Worm (Caenorhabditis elegans): ENCODE data around the gene egas-4.
A peak's percentile ranks its signal among the peaks of the same experiment; 100 is the strongest.

The egas-4 gene

DNA sequence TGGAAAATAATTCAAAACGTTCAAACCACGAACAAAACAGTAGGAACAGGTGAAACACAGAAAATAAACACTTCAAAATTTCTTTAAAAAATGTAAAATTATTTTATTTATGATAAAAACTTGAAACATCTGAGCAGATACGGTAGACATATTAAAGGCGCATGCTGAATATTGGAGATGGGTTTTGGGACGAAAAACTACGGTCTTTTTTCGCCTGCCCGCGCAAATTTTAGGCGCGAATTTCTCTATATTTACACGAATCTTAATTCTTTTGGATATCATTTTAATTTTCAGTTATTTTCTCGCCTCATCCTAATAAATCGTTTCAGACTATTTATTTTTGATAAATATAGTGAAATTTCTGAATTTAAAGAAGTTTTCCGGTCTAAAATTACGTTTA lies 20.0 kb downstream of the egas-4 start:
- peak; percentile 74 for TF ChIP-seq F49E8.2 (tag; optimal IDR thresholded peaks at IDR 0.05; ENCODE audit: borderline replicate concordance)
- peak; percentile 66 for TF ChIP-seq lin-38 (GFP tag; IDR thresholded peaks at IDR 0.05)
- TF ChIP-seq ama-1 (optimal IDR thresholded peaks at IDR 0.05): no peak
- TF ChIP-seq snpc-1.2 (GFP tag; IDR thresholded peaks at IDR 0.05): peak; percentile 76
- peak; percentile 62 for TF ChIP-seq Y48G9A.11 (GFP tag; IDR thresholded peaks at IDR 0.05)
- 0 out of 2 replicates have a peak, but pooled peaks have one; percentile 12 for TF ChIP-seq ceh-44 (GFP tag; IDR thresholded peaks at IDR 0.05)
- TF ChIP-seq unc-130 (GFP tag; optimal IDR thresholded peaks at IDR 0.05): peak; percentile 85
- no peak for TF ChIP-seq dve-1 (tag; optimal IDR thresholded peaks at IDR 0.05; ENCODE audit: insufficient read depth)

DNA sequence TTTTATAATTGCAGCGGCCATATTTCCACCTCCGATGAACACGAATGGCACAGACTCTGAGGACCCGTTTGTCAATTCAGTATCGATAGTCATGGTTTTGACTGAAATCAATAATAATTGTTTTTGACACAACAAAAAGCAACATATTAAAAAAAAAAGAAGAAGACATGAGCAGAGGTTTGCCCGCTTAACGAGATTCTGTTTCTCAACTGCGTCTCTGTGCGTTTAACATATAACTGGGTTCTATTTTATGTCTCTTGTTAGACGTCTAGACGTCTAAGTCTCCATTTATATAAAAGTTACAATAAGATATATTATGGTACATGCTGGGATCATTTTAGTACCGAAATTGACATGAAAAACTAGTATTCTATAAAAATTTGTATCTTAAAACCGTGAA lies 20.5 kb downstream of the egas-4 start, which contains the start of gene pycr-4:
pycr-4 (minus strand) TSS at position 101 of the 400 bp plus-strand sequence.
- TF ChIP-seq unc-39 (tag; optimal IDR thresholded peaks at IDR 0.05): no peak
- TF ChIP-seq nhr-111 (GFP tag; optimal IDR thresholded peaks at IDR 0.05): no peak
- TF ChIP-seq F49E8.2 (tag; optimal IDR thresholded peaks at IDR 0.05; ENCODE audit: borderline replicate concordance): no peak
- no peak for TF ChIP-seq madf-5 (GFP tag; IDR thresholded peaks at IDR 0.05)

DNA sequence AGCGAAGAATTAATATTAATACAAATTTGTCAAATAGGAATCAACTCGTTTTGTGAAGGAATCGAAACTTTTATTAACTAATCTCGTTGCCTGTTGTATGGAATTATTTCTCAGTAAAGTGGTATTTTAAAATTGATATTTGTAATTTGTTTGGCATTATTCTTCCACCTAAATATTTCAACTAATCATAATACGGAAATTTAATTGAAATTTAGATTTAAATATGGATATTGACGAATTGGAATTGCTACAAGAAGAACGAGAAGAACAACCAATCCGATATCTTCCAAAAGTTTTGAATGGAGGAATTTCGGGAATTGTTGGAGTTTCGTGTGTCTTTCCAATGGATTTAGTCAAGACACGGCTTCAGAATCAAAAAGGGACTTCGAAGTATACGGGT lies 22.8 kb downstream of the egas-4 start, which contains the start of gene slc-25A18.2:
slc-25A18.2 (plus strand) TSS at position 216 of the 400 bp plus-strand sequence.
- TF ChIP-seq lin-39 (tag; optimal IDR thresholded peaks at IDR 0.05) (no peak), F44E2.7 (GFP tag; IDR thresholded peaks at IDR 0.05) (no peak), F26F4.8 (GFP tag; conservative IDR thresholded peaks at IDR 0.05) (no peak), unc-62 (GFP tag; optimal IDR thresholded peaks at IDR 0.05 in 1 of 2) (peak in 1 of 2 experiments; percentile 68), unc-62 (tag; optimal IDR thresholded peaks at IDR 0.05) (no peak), madf-5 (GFP tag; IDR thresholded peaks at IDR 0.05) (no peak), ZK337.2 (GFP tag; IDR thresholded peaks at IDR 0.05) (no peak), nhr-42 (GFP tag; IDR thresholded peaks at IDR 0.05) (no peak), attf-4 (tag; optimal IDR thresholded peaks at IDR 0.05) (no peak), nhr-77 (tag; optimal IDR thresholded peaks at IDR 0.05) (no peak)

DNA sequence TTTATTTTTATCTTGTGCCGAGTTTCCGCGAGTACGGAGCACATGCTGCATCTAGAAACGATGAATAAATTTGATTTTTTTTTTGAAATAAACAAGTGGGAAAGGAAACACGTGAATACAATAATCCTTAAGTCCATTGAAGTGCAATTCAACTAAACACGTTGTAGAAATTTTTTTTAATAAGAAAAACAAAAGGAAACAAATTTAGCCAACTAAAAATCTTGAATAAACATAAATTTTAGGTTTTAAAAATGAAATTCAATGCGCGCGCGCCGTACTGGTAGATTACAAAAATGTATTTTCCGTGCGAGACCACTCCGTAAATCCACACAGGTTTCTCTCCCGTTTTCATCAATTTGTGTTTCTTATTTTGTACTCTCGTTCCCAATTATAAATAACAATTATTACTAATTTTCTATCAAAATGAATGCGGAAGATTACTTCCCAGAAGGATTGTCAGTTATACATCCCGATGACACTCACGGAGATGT lies 24.4 kb downstream of the egas-4 start, which contains the start of the genes plk-3 and F55G1.6:
plk-3 (minus strand) TSS at position 51 of the 491 bp plus-strand sequence.
F55G1.6 (plus strand) TSS at position 359 of the 491 bp plus-strand sequence.
- TF ChIP-seq egl-27 (tag; optimal IDR thresholded peaks at IDR 0.05) (no peak), unc-130 (GFP tag; optimal IDR thresholded peaks at IDR 0.05) (peak; percentile 11)

DNA sequence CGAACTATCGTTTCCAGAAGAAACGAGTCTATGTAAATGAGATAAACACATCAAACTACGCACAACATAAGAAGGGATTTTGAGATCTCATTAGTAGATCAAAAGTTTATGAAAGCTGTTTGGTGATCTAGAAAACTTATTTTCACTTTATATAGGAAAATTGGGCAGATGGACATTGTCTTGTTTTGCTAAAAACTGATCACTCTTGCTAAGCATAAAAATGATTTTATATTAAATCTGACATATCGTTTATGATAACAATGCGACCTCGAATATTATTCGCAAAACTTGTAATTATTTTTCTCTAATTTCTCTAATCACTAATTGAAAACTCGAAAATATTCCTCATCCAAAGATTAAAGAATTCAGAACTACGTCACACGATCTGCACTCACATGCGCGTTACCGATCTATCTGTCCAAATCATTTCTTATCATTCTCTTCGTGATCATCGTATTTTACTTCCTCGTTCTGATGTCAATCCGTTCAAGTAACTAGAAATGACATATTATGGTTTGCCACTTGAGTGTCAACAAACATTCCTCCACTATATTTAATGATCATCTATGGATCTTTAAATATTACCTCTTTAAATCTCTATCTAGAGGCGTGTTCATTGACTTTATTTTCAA lies 27.8 kb downstream of the egas-4 start, which contains the start of gene F55G1.7:
F55G1.7 (minus strand) TSS at position 51 of the 632 bp plus-strand sequence.
- TF ChIP-seq unc-62 (GFP tag; optimal IDR thresholded peaks at IDR 0.05 in 1 of 2) (peak in 1 of 2 experiments; percentile 85), unc-62 (tag; optimal IDR thresholded peaks at IDR 0.05) (no peak), nhr-28 (tag; optimal IDR thresholded peaks at IDR 0.05) (peak; percentile 12), gei-8 (GFP tag; optimal IDR thresholded peaks at IDR 0.05) (no peak), mdl-1 (tag; optimal IDR thresholded peaks at IDR 0.05) (peak in 1 of 2 experiments; percentile 12), dmd-6 (GFP tag; IDR thresholded peaks at IDR 0.05) (peak; percentile 40)

DNA sequence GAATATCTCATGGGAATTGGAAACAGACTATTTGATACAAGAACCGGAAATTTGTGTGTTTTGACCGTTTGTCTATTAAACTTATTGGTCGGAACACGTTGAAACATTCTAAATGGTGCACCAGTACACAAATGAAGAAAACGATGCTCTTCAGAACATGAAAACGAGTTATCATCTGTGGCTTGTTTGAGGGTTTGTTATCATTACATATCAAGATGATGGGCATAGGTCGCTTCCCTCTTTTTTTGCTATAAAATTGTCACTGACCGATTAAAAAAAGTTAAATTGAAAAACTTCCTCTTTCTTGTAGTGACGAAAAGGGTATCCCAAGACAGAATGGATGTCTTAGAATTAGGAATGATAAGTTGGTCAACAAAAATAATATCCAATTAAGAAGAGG lies 29.0 kb downstream of the egas-4 start:
- peak; percentile 72 for TF ChIP-seq pqm-1 (tag; optimal IDR thresholded peaks at IDR 0.05)
- peak in 1 of 2 experiments; percentile 9 for TF ChIP-seq unc-62 (GFP tag; optimal IDR thresholded peaks at IDR 0.05 in 1 of 2)
- no peak for TF ChIP-seq unc-62 (tag; optimal IDR thresholded peaks at IDR 0.05)
- no peak for TF ChIP-seq snpc-4 (tag; optimal IDR thresholded peaks at IDR 0.05)

DNA sequence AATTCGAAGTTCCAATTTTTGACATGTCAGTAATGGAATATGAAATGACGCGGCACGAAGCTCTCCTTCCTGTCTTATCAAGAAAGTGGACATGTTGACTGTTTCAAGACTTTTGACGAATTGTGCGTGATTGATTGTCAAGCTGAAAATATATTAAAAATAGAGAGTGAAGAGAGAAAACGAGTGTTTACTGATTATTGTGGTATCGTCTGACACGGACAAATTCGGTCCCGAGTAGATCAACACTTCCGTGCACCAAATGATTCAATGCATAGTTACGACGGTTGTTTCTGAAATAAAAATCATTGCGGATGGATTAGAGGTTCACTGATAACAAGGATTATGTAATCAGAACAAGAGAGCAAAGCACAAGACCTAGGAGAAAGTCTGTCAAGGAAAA lies 30.5 kb downstream of the egas-4 start:
- TF ChIP-seq pqm-1 (tag; optimal IDR thresholded peaks at IDR 0.05): peak; percentile 48
- 0 out of 2 replicates have a peak, but pooled peaks have one; percentile 15 for TF ChIP-seq tra-1 (GFP tag; IDR thresholded peaks at IDR 0.05)
- no peak for TF ChIP-seq nhr-111 (GFP tag; optimal IDR thresholded peaks at IDR 0.05)
- no peak for TF ChIP-seq spr-1 (tag; optimal IDR thresholded peaks at IDR 0.05)
